Worm (Caenorhabditis elegans) whole organism, L1 larva: ENCODE data around the gene ZK829.7.

Experiments
- dsc-1 ChIP-seq: sonication (generic microtip); optimal IDR thresholded peaks from 2 replicates; lab custom pipeline; 2016; ENCODE audit warnings: mild to moderate bottlenecking, missing genetic modification characterization, missing compliant biosample characterization
- fkh-10 ChIP-seq: sonication (generic microtip); optimal IDR thresholded peaks from 2 replicates; lab custom pipeline; 2017; ENCODE audit warnings: missing biosample characterization, missing genetic modification reagents, missing genetic modification characterization
- lin-35 ChIP-seq, 2 experiments: fragments of 150-350 bp; optimal IDR thresholded peaks; 2 replicates each; lab custom pipeline; 2014; ENCODE audit warnings: missing biosample characterization in 2 of 2, missing genetic modification characterization in 2 of 2, missing genetic modification reagents in 2 of 2
- mab-9 ChIP-seq: fragments of 200-800 bp; sonication (Bioruptor generic); IDR thresholded peaks from 2 replicates; pipeline ENCODE4 v1.3.6; 2022; ENCODE audit warnings: missing genetic modification reagents, missing genetic modification characterization, missing compliant biosample characterization
- nhr-237 ChIP-seq: fragments of 150-350 bp; optimal IDR thresholded peaks from 2 replicates; lab custom pipeline; 2014; ENCODE audit warnings: missing biosample characterization, missing genetic modification characterization
- pax-3 ChIP-seq: fragments of 200-800 bp; sonication (Bioruptor generic); optimal IDR thresholded peaks from 2 replicates; lab custom pipeline; 2018; ENCODE audit warnings: mild to moderate bottlenecking, missing genetic modification characterization, moderate library complexity, missing compliant biosample characterization
- snpc-4 ChIP-seq: fragments of 150-350 bp; optimal IDR thresholded peaks from 2 replicates; lab custom pipeline; 2014; ENCODE audit warnings: missing biosample characterization, missing genetic modification characterization
- unc-130 ChIP-seq: fragments of 150-350 bp; optimal IDR thresholded peaks from 2 replicates; lab custom pipeline; 2017; ENCODE audit warnings: missing biosample characterization, missing genetic modification characterization, inconsistent platforms
- zip-4 ChIP-seq: fragments of 200-800 bp; sonication (Bioruptor generic); optimal IDR thresholded peaks from 2 replicates; lab custom pipeline; 2018; ENCODE audit warnings: mild to moderate bottlenecking, missing genetic modification characterization, moderate library complexity, missing compliant biosample characterization
- ztf-11 ChIP-seq, 2 experiments: sonication (generic microtip); optimal IDR thresholded peaks; 2 replicates each; lab custom pipeline; 2016 to 2017; ENCODE audit warnings: missing genetic modification characterization in 2 of 2, missing biosample characterization in 1 of 2, missing compliant biosample characterization in 1 of 2

- TF ChIP-seq pax-3 (no peak), nhr-237 (tag; lab: Kevin White, UChicago) (no peak), unc-130 (no peak), zip-4 (GFP tag; lab: Kevin White, UChicago) (no peak), lin-35 (GFP tag; optimal IDR thresholded peaks at IDR 0.05; lab: Kevin White, UChicago) (no peak), snpc-4 (tag; lab: Kevin White, UChicago) (no peak), mab-9 (GFP tag; lab: Robert Waterston, UW) (no peak), ztf-11 (tag; optimal IDR thresholded peaks at IDR 0.05; lab: Kevin White, UChicago) (no peak), fkh-10 (GFP tag; lab: Kevin White, UChicago) (no peak), dsc-1 (tag; lab: Kevin White, UChicago) (no peak)
Observed at ce11 chrIV:11970171-11970570, 8.8 kb upstream of the ZK829.7 start, which contains the start of gene ZK829.9.
